Fruit fly (Drosophila melanogaster): ENCODE measurements around the gene CG42371.

CG42371 gene

dm6 chr2L:2182735-2183340 lies 34.2 kb downstream of the CG42371 start (continued):
- TF ChIP-seq CG8290 (GFP tag; optimal IDR thresholded peaks at IDR 0.05) (peak; percentile 70), CG8290 (tag; optimal IDR thresholded peaks at IDR 0.05) (peak in 1 of 2 experiments; percentile 51), dati (GFP tag; IDR thresholded peaks at IDR 0.05) (no peak), chm (GFP tag; IDR thresholded peaks at IDR 0.05) (peak; percentile 81; the same call in 1 of the 2 replicates), tgo (GFP tag; IDR thresholded peaks at IDR 0.05) (peak; percentile 17; the same call in 1 of the 3 replicates), nerfin-1 (tag; optimal IDR thresholded peaks at IDR 0.05) (peak; percentile 36), crp (GFP tag; optimal IDR thresholded peaks at IDR 0.05) (peak in 1 of 2 experiments; percentile 18), CG33557 (GFP tag; optimal IDR thresholded peaks at IDR 0.05) (peak; percentile 91), CG1647 (GFP tag; optimal IDR thresholded peaks at IDR 0.05) (peak; percentile 27), CG2889 (GFP tag; IDR thresholded peaks at IDR 0.05) (no peak), hkb (optimal IDR thresholded peaks at IDR 0.05) (no peak), hkb (GFP tag; IDR thresholded peaks at IDR 0.05) (peak; percentile 62; the same call in 1 of the 2 replicates), klu (GFP tag; IDR thresholded peaks at IDR 0.05) (no peak), sim (GFP tag; IDR thresholded peaks at IDR 0.05) (peak; percentile 83), CG6254 (GFP tag; optimal IDR thresholded peaks at IDR 0.05) (peak; percentile 74), Hsf (GFP tag; optimal IDR thresholded peaks at IDR 0.05) (peak; percentile 64), CG10462 (GFP tag; optimal IDR thresholded peaks at IDR 0.05) (peak; percentile 12), BEAF-32 (GFP tag; optimal IDR thresholded peaks at IDR 0.05) (no peak), CG3065 (GFP tag; optimal IDR thresholded peaks at IDR 0.05) (peak; percentile 39), fd102C (GFP tag; optimal IDR thresholded peaks at IDR 0.05) (peak; percentile 82), Six4 (GFP tag; optimal IDR thresholded peaks at IDR 0.05) (no peak), CG32532 (GFP tag; IDR thresholded peaks at IDR 0.05) (no peak), CG10565 (GFP tag; optimal IDR thresholded peaks at IDR 0.05) (peak; percentile 8), Optix (GFP tag; IDR thresholded peaks at IDR 0.05) (peak; percentile 72; the same call in 2 of the 3 replicates), CG8359 (GFP tag; optimal IDR thresholded peaks at IDR 0.05; ENCODE audit: borderline replicate concordance) (peak; percentile 74), Drgx (GFP tag; IDR thresholded peaks at IDR 0.05) (peak; percentile 62), Dp (GFP tag; optimal IDR thresholded peaks at IDR 0.05) (no peak), emc (GFP tag; optimal IDR thresholded peaks at IDR 0.05) (no peak), crol (GFP tag; IDR thresholded peaks at IDR 0.05) (no peak), CG32772 (GFP tag; IDR thresholded peaks at IDR 0.05) (peak; percentile 49; the same call in 1 of the 2 replicates), B-H1 (GFP tag; IDR thresholded peaks at IDR 0.05) (no peak), bab2 (GFP tag; optimal IDR thresholded peaks at IDR 0.05) (peak; percentile 58), CG5245 (GFP tag; optimal IDR thresholded peaks at IDR 0.05) (peak; percentile 52), CG6272 (GFP tag; IDR thresholded peaks at IDR 0.05) (0 out of 2 replicates have a peak, but pooled peaks have one; percentile 34), CG15696 (tag; optimal IDR thresholded peaks at IDR 0.05) (peak; percentile 96), CG12299 (tag; optimal IDR thresholded peaks at IDR 0.05) (no peak), toy (GFP tag; IDR thresholded peaks at IDR 0.05) (no peak), pnt (GFP tag; optimal IDR thresholded peaks at IDR 0.05) (peak; percentile 72), ranshi (GFP tag; IDR thresholded peaks at IDR 0.05) (peak; percentile 71; the same call in 1 of the 2 replicates), nmo (GFP tag; optimal IDR thresholded peaks at IDR 0.05) (peak; percentile 67), CG3726 (GFP tag; IDR thresholded peaks at IDR 0.05) (peak; percentile 56; the same call in 2 of the 3 replicates), Mrtf (GFP tag; IDR thresholded peaks at IDR 0.05) (0 out of 3 replicates have a peak, but pooled peaks have one; percentile 23), pfk (GFP tag; optimal IDR thresholded peaks at IDR 0.05) (no peak), Fer2 (tag; optimal IDR thresholded peaks at IDR 0.05) (no peak), ERR (GFP tag; optimal IDR thresholded peaks at IDR 0.05) (no peak), otp (GFP tag; IDR thresholded peaks at IDR 0.05) (peak; percentile 86), Fer1 (GFP tag; optimal IDR thresholded peaks at IDR 0.05) (no peak), ara (GFP tag; IDR thresholded peaks at IDR 0.05) (peak; percentile 91), ap (GFP tag; IDR thresholded peaks at IDR 0.05) (no peak), sens (GFP tag) (peak; percentile 97)

Data from whole organism, embryonic.